Worm (Caenorhabditis elegans) whole organism, young adult: ENCODE measurements around the gene sulp-8.

Source experiments
- B0261.1 ChIP-seq: sonication (generic microtip); optimal IDR thresholded peaks from 2 replicates; lab custom pipeline; 2016; ENCODE audit warnings: mild to moderate bottlenecking, missing genetic modification characterization, moderate library complexity, missing compliant biosample characterization
- B0336.3 ChIP-seq: fragments of 200-800 bp; sonication (Bioruptor generic); IDR thresholded peaks from 2 replicates; pipeline ENCODE4 v1.3.6; 2022; ENCODE audit warnings: missing genetic modification characterization, missing compliant biosample characterization
- C17E4.6 ChIP-seq: fragments of 200-800 bp; sonication (Bioruptor generic); IDR thresholded peaks from 2 replicates; pipeline ENCODE4 v1.3.6; 2022; ENCODE audit warnings: missing genetic modification reagents, missing genetic modification characterization, missing compliant biosample characterization
- F49E8.2 ChIP-seq: sonication (generic microtip); optimal IDR thresholded peaks from 3 replicates; lab custom pipeline; 2017; ENCODE audit warnings: missing genetic modification characterization, mild to moderate bottlenecking, missing compliant biosample characterization, antibody characterized with exemption, moderate library complexity; ENCODE audit not compliant: insufficient read depth
- F52B5.7 ChIP-seq: sonication (generic microtip); optimal IDR thresholded peaks from 2 replicates; lab custom pipeline; 2016; ENCODE audit warnings: mild to moderate bottlenecking, missing genetic modification characterization, missing compliant biosample characterization
- F57A8.1 ChIP-seq: fragments of 200-800 bp; sonication (Bioruptor generic); optimal IDR thresholded peaks from 2 replicates; lab custom pipeline; 2018; ENCODE audit warnings: mild to moderate bottlenecking, missing genetic modification characterization, moderate library complexity, missing compliant biosample characterization
- K12H6.12 ChIP-seq: fragments of 200-800 bp; sonication (Bioruptor generic); optimal IDR thresholded peaks from 2 replicates; lab custom pipeline; 2018; ENCODE audit warnings: mild to moderate bottlenecking, missing genetic modification characterization, missing compliant biosample characterization
- Y53G8AR.9 ChIP-seq: fragments of 200-800 bp; sonication (Bioruptor generic); conservative IDR thresholded peaks from 2 replicates; pipeline ENCODE4 v1.3.6; 2022; ENCODE audit warnings: missing genetic modification reagents, missing genetic modification characterization, missing compliant biosample characterization
- Y67H2A.10 ChIP-seq: fragments of 200-800 bp; sonication (Bioruptor generic); conservative IDR thresholded peaks from 2 replicates; pipeline ENCODE4 v1.3.6; 2022; ENCODE audit warnings: missing genetic modification reagents, missing genetic modification characterization, missing compliant biosample characterization
- akir-1 ChIP-seq: fragments of 200-800 bp; sonication (Bioruptor generic); optimal IDR thresholded peaks from 2 replicates; lab custom pipeline; 2018; ENCODE audit warnings: mild to moderate bottlenecking, missing genetic modification characterization, moderate library complexity, missing compliant biosample characterization
- ama-1 ChIP-seq, 3 experiments: fragments of 150-350 bp in 1 of 3; sonication (generic microtip) in 2 of 3; optimal IDR thresholded peaks; 2 replicates each; lab custom pipeline; 2014 to 2018; ENCODE audit warnings: missing biosample characterization in 2 of 3, missing genetic modification characterization in 2 of 3, missing genetic modification reagents in 2 of 3
- attf-6 ChIP-seq: fragments of 200-800 bp; sonication (Bioruptor generic); IDR thresholded peaks from 2 replicates; pipeline ENCODE4 v1.3.6; 2022; ENCODE audit warnings: missing genetic modification reagents, missing genetic modification characterization, missing compliant biosample characterization
- cebp-2 ChIP-seq: fragments of 200-800 bp; sonication (Bioruptor generic); IDR thresholded peaks from 2 replicates; pipeline ENCODE4 v1.3.6; 2022; ENCODE audit warnings: missing genetic modification characterization, missing compliant biosample characterization
- ceh-58 ChIP-seq: fragments of 200-800 bp; sonication (Bioruptor generic); IDR thresholded peaks from 2 replicates; pipeline ENCODE4 v1.3.6; 2022; ENCODE audit warnings: missing genetic modification characterization, missing compliant biosample characterization
- chd-7 ChIP-seq: sonication (generic microtip); optimal IDR thresholded peaks from 2 replicates; lab custom pipeline; 2016; ENCODE audit warnings: mild to moderate bottlenecking, missing genetic modification characterization, moderate library complexity, missing compliant biosample characterization
- egl-44 ChIP-seq: fragments of 200-800 bp; sonication (Bioruptor generic); IDR thresholded peaks from 2 replicates; pipeline ENCODE4 v1.3.6; 2022; ENCODE audit warnings: missing genetic modification reagents, missing genetic modification characterization, missing compliant biosample characterization
- ekl-4 ChIP-seq: fragments of 200-800 bp; sonication (Bioruptor generic); IDR thresholded peaks from 2 replicates; pipeline ENCODE4 v1.3.6; 2022; ENCODE audit warnings: missing genetic modification reagents, missing genetic modification characterization, missing compliant biosample characterization
- fkh-3 ChIP-seq: sonication (generic microtip); optimal IDR thresholded peaks from 2 replicates; lab custom pipeline; 2016; ENCODE audit warnings: mild to moderate bottlenecking, missing genetic modification characterization, missing compliant biosample characterization
- gei-17 ChIP-seq: fragments of 200-800 bp; sonication (Bioruptor generic); optimal IDR thresholded peaks from 2 replicates; lab custom pipeline; 2018; ENCODE audit warnings: mild to moderate bottlenecking, missing genetic modification characterization, missing compliant biosample characterization
- hlh-26 ChIP-seq: fragments of 200-800 bp; sonication (Bioruptor generic); conservative IDR thresholded peaks from 2 replicates; pipeline ENCODE4 v1.3.6; 2022; ENCODE audit warnings: missing genetic modification reagents, missing genetic modification characterization, missing compliant biosample characterization
- hmg-1.2 ChIP-seq: fragments of 200-800 bp; sonication (Bioruptor generic); IDR thresholded peaks from 2 replicates; pipeline ENCODE4 v1.3.6; 2022; ENCODE audit warnings: missing genetic modification reagents, missing genetic modification characterization, missing compliant biosample characterization
- lsl-1 ChIP-seq: fragments of 200-800 bp; sonication (Bioruptor generic); optimal IDR thresholded peaks from 2 replicates; lab custom pipeline; 2018; ENCODE audit warnings: mild to moderate bottlenecking, missing genetic modification characterization, moderate library complexity, missing compliant biosample characterization
- lsy-27 ChIP-seq: sonication (generic microtip); optimal IDR thresholded peaks from 2 replicates; lab custom pipeline; 2017; ENCODE audit warnings: missing genetic modification characterization, mild to moderate bottlenecking, missing compliant biosample characterization, antibody characterized with exemption, missing genotype, borderline replicate concordance; ENCODE audit not compliant: insufficient read depth
- madf-10 ChIP-seq: sonication (generic microtip); optimal IDR thresholded peaks from 2 replicates; lab custom pipeline; 2016; ENCODE audit warnings: mild to moderate bottlenecking, missing genetic modification characterization, missing compliant biosample characterization
- mes-4 ChIP-seq: sonication (generic microtip); optimal IDR thresholded peaks from 2 replicates; lab custom pipeline; 2016; ENCODE audit warnings: missing genotype, missing genetic modification characterization, missing compliant biosample characterization
- nfya-1 ChIP-seq: sonication (generic microtip); optimal IDR thresholded peaks from 2 replicates; lab custom pipeline; 2017; ENCODE audit warnings: antibody characterized with exemption, missing compliant biosample characterization, missing genetic modification characterization, borderline replicate concordance; ENCODE audit not compliant: insufficient read depth
- nfya-2 ChIP-seq: fragments of 200-800 bp; sonication (Bioruptor generic); IDR thresholded peaks from 2 replicates; pipeline ENCODE4 v1.3.6; 2022; ENCODE audit warnings: missing genetic modification reagents, missing genetic modification characterization, missing compliant biosample characterization
- rcor-1 ChIP-seq: fragments of 200-800 bp; sonication (Bioruptor generic); IDR thresholded peaks from 2 replicates; pipeline ENCODE4 v1.3.6; 2022; ENCODE audit warnings: missing genetic modification reagents, missing genetic modification characterization, missing compliant biosample characterization
- rec-8 ChIP-seq, 2 experiments: sonication (generic microtip); optimal IDR thresholded peaks; 2 replicates each; lab custom pipeline; 2016; ENCODE audit warnings: mild to moderate bottlenecking in 2 of 2, missing genetic modification characterization in 2 of 2, missing genetic modification reagents in 2 of 2, missing genotype in 2 of 2, missing biosample characterization in 1 of 2, missing compliant biosample characterization in 1 of 2, moderate library complexity in 1 of 2
- rpc-1 ChIP-seq, 2 experiments: fragments of 150-350 bp in 1 of 2; sonication (generic microtip) in 1 of 2; optimal IDR thresholded peaks; 2 replicates each; lab custom pipeline; 2014 to 2018; ENCODE audit warnings: missing biosample characterization in 1 of 2, missing genetic modification characterization in 1 of 2, missing genetic modification reagents in 1 of 2, missing genotype in 1 of 2
- snpc-3.4 ChIP-seq: sonication (generic microtip); optimal IDR thresholded peaks from 2 replicates; lab custom pipeline; 2017; ENCODE audit warnings: missing genetic modification characterization, mild to moderate bottlenecking, missing compliant biosample characterization, antibody characterized with exemption, moderate library complexity, missing genotype, missing genetic modification reagents
- snpc-4 ChIP-seq, 5 experiments: fragments of 150-350 bp in 1 of 5; sonication (generic microtip) in 4 of 5; optimal IDR thresholded peaks; 2 replicates each; lab custom pipeline; 2014 to 2018; ENCODE audit warnings: missing genetic modification characterization in 5 of 5, missing biosample characterization in 3 of 5, antibody characterized with exemption in 2 of 5, mild to moderate bottlenecking in 2 of 5, missing compliant biosample characterization in 2 of 5, missing genotype in 2 of 5, moderate library complexity in 2 of 5, missing genetic modification reagents in 1 of 5
- tbx-9 ChIP-seq: sonication (generic microtip); optimal IDR thresholded peaks from 2 replicates; lab custom pipeline; 2016; ENCODE audit warnings: borderline replicate concordance, missing genetic modification characterization, inconsistent platforms, missing compliant biosample characterization
- tlf-1 ChIP-seq: fragments of 200-800 bp; sonication (Bioruptor generic); optimal IDR thresholded peaks from 2 replicates; lab custom pipeline; 2018; ENCODE audit warnings: mild to moderate bottlenecking, missing genetic modification characterization, missing compliant biosample characterization
- unc-130 ChIP-seq: sonication (generic microtip); optimal IDR thresholded peaks from 2 replicates; lab custom pipeline; 2016; ENCODE audit warnings: missing genetic modification reagents, missing genetic modification characterization, missing compliant biosample characterization
- unc-62 ChIP-seq: fragments of 150-350 bp; optimal IDR thresholded peaks from 2 replicates; lab custom pipeline; 2014; ENCODE audit warnings: missing biosample characterization, missing genetic modification reagents, missing genetic modification characterization
- zim-3 ChIP-seq: sonication (generic microtip); optimal IDR thresholded peaks from 2 replicates; lab custom pipeline; 2017; ENCODE audit warnings: mild to moderate bottlenecking, missing genetic modification characterization, moderate library complexity, missing compliant biosample characterization
- ztf-18 ChIP-seq: sonication (generic microtip); optimal IDR thresholded peaks from 2 replicates; lab custom pipeline; 2016; ENCODE audit warnings: missing genotype, mild to moderate bottlenecking, missing genetic modification characterization, missing compliant biosample characterization
- ztf-22 ChIP-seq: fragments of 200-800 bp; sonication (Bioruptor generic); optimal IDR thresholded peaks from 2 replicates; lab custom pipeline; 2018; ENCODE audit warnings: mild to moderate bottlenecking, missing genetic modification characterization, moderate library complexity, missing compliant biosample characterization
- ztf-26 ChIP-seq: sonication (generic microtip); optimal IDR thresholded peaks from 2 replicates; lab custom pipeline; 2017; ENCODE audit warnings: missing genetic modification characterization, missing compliant biosample characterization

sulp-8 gene

DNA sequence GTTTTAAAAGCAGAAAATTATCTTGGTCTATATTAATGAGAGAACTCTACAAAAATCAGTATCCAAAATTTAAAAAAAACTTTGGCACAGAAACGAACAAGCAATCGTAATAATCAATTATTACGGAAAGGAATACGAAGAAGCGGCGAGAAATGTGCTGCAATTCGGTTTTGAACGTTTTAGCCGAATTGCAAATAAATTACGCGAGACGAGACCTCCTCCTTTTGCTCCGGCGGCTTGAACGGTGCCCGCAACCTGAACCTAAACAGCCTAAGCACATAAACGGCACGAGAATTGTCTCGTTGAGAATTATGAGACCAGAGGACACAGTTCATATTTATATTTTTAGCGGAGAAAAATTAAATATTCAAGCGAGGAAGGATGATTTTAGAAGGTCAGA lies 15.9 kb upstream of the sulp-8 start (continued):
- peak; percentile 55 for TF ChIP-seq attf-6 (GFP tag; lab: Robert Waterston, UW)
- TF ChIP-seq lsy-27: no peak
- no peak for TF ChIP-seq F57A8.1
- TF ChIP-seq zim-3 (tag; lab: Kevin White, UChicago): no peak
- no peak for TF ChIP-seq nfya-2 (GFP tag; lab: Robert Waterston, UW)
- no peak for TF ChIP-seq ztf-26 (tag; lab: Kevin White, UChicago)
- no peak for TF ChIP-seq chd-7
- no peak for TF ChIP-seq Y53G8AR.9
- TF ChIP-seq fkh-3 (tag; lab: Kevin White, UChicago): no peak
- TF ChIP-seq akir-1 (GFP tag; lab: Kevin White, UChicago): no peak
- TF ChIP-seq snpc-4 (GFP tag; optimal IDR thresholded peaks at IDR 0.05; lab: Kevin White, UChicago): no peak
- TF ChIP-seq snpc-4 (tag; optimal IDR thresholded peaks at IDR 0.05; lab: Kevin White, UChicago): no peak
- no peak for TF ChIP-seq madf-10
- TF ChIP-seq ama-1 (optimal IDR thresholded peaks at IDR 0.05; lab: Kevin White, UChicago): no peak
- TF ChIP-seq ama-1 (GFP tag; optimal IDR thresholded peaks at IDR 0.05; lab: Kevin White, UChicago): no peak
- no peak for TF ChIP-seq snpc-3.4 (tag; lab: Kevin White, UChicago)
- no peak for TF ChIP-seq hlh-26 (GFP tag; lab: Robert Waterston, UW)
- peak; percentile 24; the same call in 1 of the 2 replicates for TF ChIP-seq hmg-1.2 (GFP tag; lab: Robert Waterston, UW)
- no peak for TF ChIP-seq mes-4
- TF ChIP-seq tlf-1 (GFP tag; lab: Kevin White, UChicago): peak; percentile 26
- TF ChIP-seq F52B5.7 (tag; lab: Kevin White, UChicago): peak; percentile 57
- TF ChIP-seq ekl-4 (GFP tag; lab: Robert Waterston, UW): peak; percentile 64; the same call in 1 of the 2 replicates
- TF ChIP-seq C17E4.6 (GFP tag; lab: Robert Waterston, UW): peak; percentile 28; the same call in 1 of the 2 replicates
- TF ChIP-seq nfya-1 (tag; lab: Kevin White, UChicago): no peak
- no peak for TF ChIP-seq ztf-18 (tag; lab: Kevin White, UChicago)
- TF ChIP-seq rcor-1 (GFP tag; lab: Robert Waterston, UW): peak; percentile 25; the same call in 1 of the 2 replicates
- TF ChIP-seq unc-130 (GFP tag; lab: Kevin White, UChicago): no peak
- no peak for TF ChIP-seq gei-17 (GFP tag; lab: Kevin White, UChicago)
- TF ChIP-seq lsl-1 (GFP tag; lab: Kevin White, UChicago): no peak
- no peak for TF ChIP-seq tbx-9 (tag; lab: Kevin White, UChicago)
- TF ChIP-seq B0261.1 (tag; lab: Kevin White, UChicago): no peak
- no peak for TF ChIP-seq ceh-58 (GFP tag; lab: Robert Waterston, UW)
- peak; percentile 45 for TF ChIP-seq F49E8.2
- no peak for TF ChIP-seq Y67H2A.10
- TF ChIP-seq rec-8 (tag; optimal IDR thresholded peaks at IDR 0.05; lab: Kevin White, UChicago): no peak
- TF ChIP-seq B0336.3 (GFP tag; lab: Robert Waterston, UW): peak; percentile 84
- no peak for TF ChIP-seq rpc-1 (optimal IDR thresholded peaks at IDR 0.05; lab: Kevin White, UChicago)
- TF ChIP-seq rpc-1 (tag; optimal IDR thresholded peaks at IDR 0.05; lab: Kevin White, UChicago): no peak
- TF ChIP-seq cebp-2 (GFP tag; lab: Robert Waterston, UW): no peak
- TF ChIP-seq unc-62 (GFP tag; lab: Kevin White, UChicago): no peak

DNA sequence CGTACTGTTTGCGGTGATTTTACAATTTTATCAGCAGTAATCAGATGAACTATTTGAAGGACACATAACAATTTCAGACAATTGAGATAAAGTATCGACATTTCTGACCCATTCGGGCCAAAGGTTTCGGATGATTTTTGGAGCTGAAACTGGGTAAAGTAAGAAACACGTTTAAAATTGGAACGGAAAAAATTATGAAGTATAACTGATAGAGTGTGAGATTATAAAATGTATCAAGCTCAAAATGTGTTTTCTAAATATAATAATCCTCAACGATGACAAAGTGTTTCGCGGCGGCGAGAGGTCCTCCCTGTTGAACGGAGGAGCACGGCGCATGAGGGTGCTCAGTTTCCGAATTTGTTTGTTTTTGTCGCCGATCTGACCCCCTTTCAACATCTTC lies 12.1 kb upstream of the sulp-8 start, which contains the start of gene ZK287.4:
Gene ZK287.4 (minus strand): TSS at position 101 of the 400 bp plus-strand sequence.
- no peak for TF ChIP-seq fkh-3 (tag; lab: Kevin White, UChicago)
- TF ChIP-seq egl-44 (GFP tag; lab: Robert Waterston, UW): no peak
- TF ChIP-seq K12H6.12 (tag; lab: Kevin White, UChicago): no peak
- TF ChIP-seq snpc-4 (GFP tag; optimal IDR thresholded peaks at IDR 0.05; lab: Kevin White, UChicago): no peak
- TF ChIP-seq snpc-4 (tag; optimal IDR thresholded peaks at IDR 0.05; lab: Kevin White, UChicago): no peak
- no peak for TF ChIP-seq ztf-22 (GFP tag; lab: Kevin White, UChicago)
